Worm (Caenorhabditis elegans) whole organism, L4/young adult: Measurements from ENCODE around the gene F41C6.7.

Source experiments
- W03F9.2 ChIP-seq: fragments of 150-350 bp; optimal IDR thresholded peaks from 2 replicates; lab custom pipeline; 2014; ENCODE audit warnings: missing biosample characterization, missing genetic modification characterization
- dao-5 ChIP-seq: sonication (generic microtip); optimal IDR thresholded peaks from 2 replicates; lab custom pipeline; 2016; ENCODE audit warnings: missing genotype, missing genetic modification characterization, moderate library complexity, missing compliant biosample characterization
- him-1 ChIP-seq: sonication (generic microtip); optimal IDR thresholded peaks from 2 replicates; lab custom pipeline; 2016; ENCODE audit warnings: missing genotype, missing genetic modification reagents, missing genetic modification characterization, missing compliant biosample characterization

F41C6.7 gene

DNA sequence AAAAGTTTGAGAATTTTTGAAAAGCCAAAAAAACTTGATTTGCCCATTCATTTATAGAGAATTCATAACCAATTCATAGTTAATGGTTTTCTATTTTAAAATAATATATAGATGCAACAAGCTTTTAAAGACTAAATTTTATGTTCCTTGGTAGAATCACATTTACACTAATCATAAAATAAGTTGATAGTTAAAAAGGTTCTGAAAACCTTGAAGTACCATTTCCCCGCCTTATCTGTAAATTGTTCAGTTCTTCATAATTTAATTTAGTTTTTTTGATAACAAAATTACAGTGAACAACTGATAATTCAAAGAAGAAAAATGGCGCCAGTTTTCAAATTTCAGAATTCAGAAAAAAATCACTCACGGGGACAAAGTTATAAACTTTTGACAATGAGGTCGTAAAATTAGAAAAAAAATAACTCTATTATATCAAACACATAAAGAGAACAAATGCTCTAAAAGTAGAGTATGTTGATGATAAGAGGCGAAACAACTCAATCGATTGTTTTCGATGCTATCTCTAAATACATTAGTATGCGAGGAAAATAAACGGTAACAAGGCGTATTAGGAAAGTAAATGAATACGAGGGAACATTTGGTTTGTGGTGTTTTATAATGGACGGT lies at the start of gene F41C6.7:
Gene F41C6.7 (minus strand): TSS at position 51 of the 627 bp plus-strand sequence.
- TF ChIP-seq dao-5 (tag; lab: Kevin White, UChicago): no peak
- no peak for TF ChIP-seq W03F9.2 (tag; lab: Kevin White, UChicago)
- no peak for TF ChIP-seq him-1 (tag; lab: Kevin White, UChicago)

DNA sequence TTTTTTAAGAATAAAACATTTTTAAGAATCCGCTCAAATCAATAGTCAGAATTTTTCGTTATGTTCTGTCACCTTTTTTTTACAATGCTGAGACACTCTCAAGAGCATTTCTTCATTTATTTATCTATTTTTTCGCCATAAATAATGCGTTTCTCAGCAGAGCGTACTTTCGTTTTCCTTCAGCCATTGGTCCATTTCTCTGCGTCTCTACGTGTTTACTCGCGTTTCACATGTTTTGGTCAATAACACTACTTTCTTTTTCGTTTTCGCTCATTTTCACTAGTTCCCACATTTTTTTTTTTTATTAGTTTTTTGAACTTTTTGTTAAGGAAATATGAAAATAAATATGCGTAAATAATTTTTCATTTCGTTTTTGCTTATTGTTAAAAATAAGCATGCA lies 49.4 kb upstream of the F41C6.7 start:
- TF ChIP-seq him-1 (tag; lab: Kevin White, UChicago) (no peak), W03F9.2 (tag; lab: Kevin White, UChicago) (peak; percentile 35)

DNA sequence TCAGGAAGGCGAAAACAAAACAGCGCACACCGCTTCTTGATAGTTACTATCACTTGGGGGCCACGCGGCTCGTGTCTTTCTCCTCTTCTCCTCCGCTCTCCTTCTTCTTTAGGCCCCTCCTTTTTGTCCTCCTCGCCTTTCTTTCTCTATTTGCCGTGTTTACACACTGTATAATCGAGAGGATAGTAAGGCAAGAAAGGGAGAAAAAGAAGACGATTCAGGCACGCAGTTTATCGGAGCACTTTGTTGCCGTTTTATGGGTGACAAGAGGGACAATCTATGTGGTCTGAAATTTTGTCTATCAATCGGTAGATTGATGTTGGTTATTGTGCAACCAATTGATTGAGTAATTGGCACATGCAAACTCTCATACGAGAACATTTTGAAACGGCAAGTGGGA lies 47.1 kb upstream of the F41C6.7 start, which contains the start of gene F14B8.6:
Gene F14B8.6 (minus strand): TSS at position 292 of the 400 bp plus-strand sequence.
- TF ChIP-seq dao-5 (tag; lab: Kevin White, UChicago) (no peak), him-1 (tag; lab: Kevin White, UChicago) (no peak), W03F9.2 (tag; lab: Kevin White, UChicago) (no peak)

DNA sequence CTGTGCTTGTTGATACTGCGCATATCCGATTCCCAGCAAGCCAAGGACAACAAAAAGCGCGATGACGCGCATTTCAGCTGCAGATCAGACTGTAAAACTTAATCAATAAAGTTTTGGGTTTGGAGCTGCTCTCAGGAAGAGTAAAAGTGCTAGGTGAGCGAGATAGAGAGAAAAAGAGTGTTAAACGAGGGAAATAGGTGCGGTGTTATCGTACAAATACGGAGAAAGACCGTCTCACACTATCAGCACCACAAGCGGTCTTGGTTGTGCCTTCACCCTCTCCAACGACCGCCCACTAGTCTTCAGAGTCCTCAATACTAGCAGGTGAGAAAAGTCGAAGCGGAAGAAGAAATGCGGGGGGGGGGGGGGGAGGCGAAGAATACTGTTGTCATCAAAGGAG lies 43.5 kb upstream of the F41C6.7 start, which contains the start of gene F14B8.5:
Gene F14B8.5 (minus strand): TSS at position 127 of the 400 bp plus-strand sequence.
- TF ChIP-seq W03F9.2 (tag; lab: Kevin White, UChicago): no peak
- no peak for TF ChIP-seq him-1 (tag; lab: Kevin White, UChicago)
- TF ChIP-seq dao-5 (tag; lab: Kevin White, UChicago): no peak

DNA sequence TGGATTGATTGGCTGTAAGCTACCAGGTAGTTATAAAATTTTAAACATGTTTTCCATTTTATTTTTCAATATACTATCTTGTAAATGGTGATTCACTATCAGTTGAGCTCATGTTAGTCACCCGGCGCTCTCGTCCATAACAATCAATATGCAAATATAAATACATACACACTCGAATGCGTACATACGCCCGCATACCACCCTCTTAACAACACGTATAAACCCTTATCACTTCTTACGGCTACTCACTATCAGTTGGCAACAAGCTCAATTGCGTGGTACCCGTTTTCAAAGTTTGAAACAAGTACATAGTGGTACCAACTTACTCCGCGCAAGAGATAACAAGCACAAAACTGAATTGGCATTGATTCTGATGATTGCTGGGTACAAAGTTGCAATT lies 41.9 kb upstream of the F41C6.7 start:
- TF ChIP-seq dao-5 (tag; lab: Kevin White, UChicago) (no peak), W03F9.2 (tag; lab: Kevin White, UChicago) (no peak), him-1 (tag; lab: Kevin White, UChicago) (no peak)

DNA sequence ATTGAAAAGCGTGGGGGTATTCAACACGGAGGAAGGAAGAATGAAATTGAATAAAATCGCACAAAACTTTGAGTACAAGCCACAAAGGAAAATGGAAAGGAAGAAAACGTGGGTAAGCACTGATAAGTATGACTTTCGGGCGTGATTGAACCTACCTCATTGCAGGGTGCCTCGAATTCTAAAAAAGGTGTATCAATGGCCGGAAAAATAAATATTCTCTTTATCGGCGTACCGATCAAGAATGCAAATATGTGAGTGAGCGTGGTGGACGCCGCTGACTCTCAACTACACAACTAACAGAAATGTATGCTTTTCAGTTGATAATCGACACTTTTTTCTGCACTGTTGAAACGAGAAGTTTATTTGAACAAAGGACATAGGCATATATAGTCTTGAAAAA lies 39.4 kb upstream of the F41C6.7 start, which contains the start of gene otpl-3:
Gene otpl-3 (minus strand): TSS at position 304 of the 400 bp plus-strand sequence.
- TF ChIP-seq him-1 (tag; lab: Kevin White, UChicago) (no peak), W03F9.2 (tag; lab: Kevin White, UChicago) (no peak), dao-5 (tag; lab: Kevin White, UChicago) (no peak)

DNA sequence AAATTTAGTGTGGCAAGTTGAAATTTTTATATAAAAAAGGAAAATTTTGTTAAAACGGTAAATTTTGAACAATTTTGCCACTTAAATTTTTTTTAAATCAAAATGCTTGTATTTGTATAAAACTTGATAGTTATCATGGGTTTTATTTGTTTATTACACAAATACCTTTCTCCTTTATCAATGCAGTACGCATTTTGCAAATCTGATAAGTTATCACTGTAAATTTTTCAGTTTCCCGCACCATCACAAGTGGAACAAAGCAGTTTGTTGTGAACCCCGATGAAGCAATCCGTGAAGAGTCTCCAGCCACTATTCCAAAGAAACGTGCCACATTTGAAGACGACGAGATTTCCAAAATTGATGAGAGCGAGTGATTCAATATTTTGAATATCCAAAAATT lies 35.1 kb upstream of the F41C6.7 start:
- TF ChIP-seq dao-5 (tag; lab: Kevin White, UChicago) (no peak), W03F9.2 (tag; lab: Kevin White, UChicago) (no peak), him-1 (tag; lab: Kevin White, UChicago) (no peak)

DNA sequence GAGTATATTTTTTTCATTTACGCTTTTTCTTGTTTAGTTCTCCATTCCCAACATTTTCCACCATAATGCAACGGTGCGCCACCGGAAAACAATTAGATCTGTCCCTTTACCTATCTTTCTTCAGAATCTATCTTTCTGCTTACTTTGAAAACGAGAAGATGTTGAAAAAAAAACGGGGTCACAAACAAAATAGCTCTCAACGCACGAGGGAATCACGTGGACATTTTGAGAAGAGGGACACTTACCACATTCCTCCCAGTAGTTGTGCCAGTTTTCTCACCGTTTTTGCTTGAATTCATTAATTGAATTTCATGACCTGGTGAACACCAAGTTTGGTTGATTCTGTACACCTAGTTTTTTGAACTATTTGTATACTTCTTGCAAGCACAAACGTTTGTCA lies 31.1 kb upstream of the F41C6.7 start:
- TF ChIP-seq dao-5 (tag; lab: Kevin White, UChicago) (no peak), him-1 (tag; lab: Kevin White, UChicago) (no peak), W03F9.2 (tag; lab: Kevin White, UChicago) (no peak)

DNA sequence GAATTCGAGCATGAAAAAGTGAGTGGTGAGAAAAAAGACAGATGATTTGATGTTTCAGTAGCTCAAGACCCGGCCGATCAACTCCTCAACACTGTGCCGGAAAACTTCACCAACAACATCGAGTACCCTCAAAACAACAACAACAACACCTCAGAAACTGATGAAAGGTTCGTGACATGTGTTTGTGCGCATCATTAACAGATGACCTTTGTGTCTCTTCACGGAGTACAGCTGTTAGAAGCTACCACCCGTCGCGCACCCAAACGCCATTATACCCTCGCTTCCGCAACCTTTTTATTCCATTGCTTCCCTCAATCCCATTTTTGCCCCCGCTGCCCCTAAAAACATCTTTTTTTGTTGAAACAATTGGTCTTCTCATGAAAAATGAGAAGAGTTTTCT lies 30.2 kb upstream of the F41C6.7 start:
- no peak for TF ChIP-seq him-1 (tag; lab: Kevin White, UChicago)
- no peak for TF ChIP-seq W03F9.2 (tag; lab: Kevin White, UChicago)
- no peak for TF ChIP-seq dao-5 (tag; lab: Kevin White, UChicago)

DNA sequence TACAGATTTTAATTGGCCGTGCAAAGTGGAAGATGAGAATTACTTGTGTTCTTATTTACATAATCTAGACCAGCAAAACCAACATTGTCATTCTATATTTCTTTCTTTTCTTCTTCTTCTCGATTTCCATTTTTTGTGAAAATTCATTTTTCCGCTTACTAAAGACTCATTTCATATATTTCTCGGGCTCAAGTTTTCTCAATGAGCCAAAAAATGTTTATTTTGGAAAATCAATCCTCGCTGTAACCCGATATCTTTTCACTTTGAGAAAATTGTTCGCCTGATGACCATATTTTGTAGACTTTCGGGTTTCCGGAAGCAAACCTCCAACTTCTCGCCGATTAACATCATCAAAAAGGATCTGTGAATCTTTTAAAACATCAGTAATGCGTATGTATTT lies 28.9 kb upstream of the F41C6.7 start, which contains the start of gene nhx-4:
Gene nhx-4 (plus strand): TSS at position 301 of the 400 bp plus-strand sequence.
- no peak for TF ChIP-seq W03F9.2 (tag; lab: Kevin White, UChicago)
- no peak for TF ChIP-seq him-1 (tag; lab: Kevin White, UChicago)
- TF ChIP-seq dao-5 (tag; lab: Kevin White, UChicago): no peak

DNA sequence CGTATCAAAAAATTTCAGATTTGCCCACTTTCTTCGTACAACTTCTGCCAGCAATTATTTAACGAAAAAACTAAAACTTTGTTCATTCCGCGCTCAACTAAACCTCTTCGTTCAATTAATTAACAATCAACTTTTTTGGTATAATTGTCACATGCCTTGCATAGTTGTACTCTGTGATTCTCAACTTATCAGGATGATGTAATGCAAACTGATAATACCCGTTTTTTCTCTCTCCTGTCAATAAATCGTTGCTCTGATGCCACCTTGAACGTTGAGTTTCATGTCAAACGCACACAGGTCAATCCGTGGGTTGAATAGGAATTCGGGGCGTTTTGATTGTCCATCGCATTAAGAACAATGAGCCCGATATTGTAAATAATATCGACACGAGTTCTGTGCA lies 20.5 kb upstream of the F41C6.7 start:
- TF ChIP-seq dao-5 (tag; lab: Kevin White, UChicago): no peak
- no peak for TF ChIP-seq W03F9.2 (tag; lab: Kevin White, UChicago)
- no peak for TF ChIP-seq him-1 (tag; lab: Kevin White, UChicago)

DNA sequence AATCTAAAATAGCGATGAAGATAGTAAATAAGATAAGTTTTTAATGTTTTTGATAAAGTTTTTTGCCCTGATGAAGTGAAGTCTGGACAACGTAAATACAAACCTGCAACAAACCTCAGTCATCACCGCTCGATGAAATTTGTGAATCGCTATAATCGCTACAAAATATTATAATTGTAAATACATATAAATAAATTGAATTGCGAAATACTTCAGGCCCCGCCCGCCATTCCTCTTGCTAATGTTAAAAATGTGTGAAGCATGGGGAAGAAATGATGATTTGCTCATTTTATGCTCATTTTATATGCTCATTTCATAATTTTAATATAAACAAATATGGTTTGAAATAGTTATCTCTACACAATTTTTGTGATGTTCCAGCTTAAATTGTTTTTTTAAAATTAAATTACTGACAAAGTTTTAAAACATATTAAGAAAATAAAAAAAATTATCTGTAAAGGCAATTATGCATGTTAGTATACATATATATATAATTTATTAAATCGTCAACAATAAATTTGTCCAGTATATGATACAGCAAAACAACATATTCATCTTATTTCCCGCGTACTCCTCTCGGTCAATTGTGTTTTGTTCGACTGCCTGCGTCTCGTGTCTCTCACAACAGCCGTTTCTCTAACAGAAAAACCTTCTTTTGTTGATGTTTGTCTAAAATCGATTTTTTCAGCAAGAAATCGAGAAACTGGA lies 19.1 kb upstream of the F41C6.7 start, which contains the start of gene sid-5:
Gene sid-5 (plus strand): TSS at position 658 of the 708 bp plus-strand sequence.
- no peak for TF ChIP-seq dao-5 (tag; lab: Kevin White, UChicago)

DNA sequence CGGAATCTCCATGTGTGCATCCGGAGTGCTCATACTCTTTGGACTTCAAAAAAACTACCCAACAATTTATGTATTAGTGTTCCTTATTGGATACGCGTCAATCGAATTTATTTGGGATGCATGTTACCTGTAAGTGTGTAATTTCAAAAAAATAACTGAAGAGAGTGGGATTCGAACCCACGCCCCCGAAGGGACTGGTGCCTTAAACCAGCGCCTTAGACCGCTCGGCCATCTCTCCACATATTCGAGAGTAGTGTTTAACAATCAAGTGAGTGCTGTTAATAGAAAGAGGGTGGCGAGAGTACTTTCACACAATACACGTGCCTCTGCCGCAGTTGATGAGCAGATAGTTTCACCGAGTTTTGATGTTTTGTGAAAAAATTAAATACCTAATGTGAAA lies 17.9 kb upstream of the F41C6.7 start:
- no peak for TF ChIP-seq W03F9.2 (tag; lab: Kevin White, UChicago)
- TF ChIP-seq him-1 (tag; lab: Kevin White, UChicago): no peak
- peak; percentile 14 for TF ChIP-seq dao-5 (tag; lab: Kevin White, UChicago)
